Worm (Caenorhabditis elegans) whole organism, young adult: ENCODE data around the gene arcp-1.
A peak's percentile ranks its signal among the peaks of the same experiment; 100 is the strongest.

ENCODE experiments used
- C17E4.6 ChIP-seq: fragments of 200-800 bp; sonication (Bioruptor generic); IDR thresholded peaks from 2 replicates; pipeline ENCODE4 v1.3.6; 2022; ENCODE audit warnings: missing genetic modification reagents, missing genetic modification characterization, missing compliant biosample characterization
- D2030.7 ChIP-seq: fragments of 200-800 bp; sonication (Bioruptor generic); IDR thresholded peaks from 2 replicates; pipeline ENCODE4 v1.3.6; 2022; ENCODE audit warnings: missing genetic modification reagents, missing genetic modification characterization, missing compliant biosample characterization
- F10E7.11 ChIP-seq: sonication (generic microtip); optimal IDR thresholded peaks from 2 replicates; lab custom pipeline; 2017; ENCODE audit warnings: mild to moderate bottlenecking, missing genetic modification characterization, moderate library complexity, missing compliant biosample characterization
- F22D6.2 ChIP-seq: sonication (generic microtip); optimal IDR thresholded peaks from 2 replicates; lab custom pipeline; 2016; ENCODE audit warnings: mild to moderate bottlenecking, missing genetic modification characterization, missing compliant biosample characterization
- F33H1.4 ChIP-seq: fragments of 200-800 bp; sonication (Bioruptor generic); IDR thresholded peaks from 2 replicates; pipeline ENCODE4 v1.3.6; 2022; ENCODE audit warnings: missing genetic modification reagents, missing genetic modification characterization, missing compliant biosample characterization
- F37B4.10 ChIP-seq: fragments of 200-800 bp; sonication (Bioruptor generic); IDR thresholded peaks from 2 replicates; pipeline ENCODE4 v1.3.6; 2022; ENCODE audit warnings: missing genetic modification characterization, missing compliant biosample characterization
- Y53F4B.3 ChIP-seq: fragments of 200-800 bp; sonication (Bioruptor generic); IDR thresholded peaks from 2 replicates; pipeline ENCODE4 v1.3.6; 2022; ENCODE audit warnings: missing genetic modification reagents, missing genetic modification characterization, missing compliant biosample characterization
- ama-1 ChIP-seq, 3 experiments: fragments of 150-350 bp in 1 of 3; sonication (generic microtip) in 2 of 3; optimal IDR thresholded peaks; 2 replicates each; lab custom pipeline; 2014 to 2018; ENCODE audit warnings: missing biosample characterization in 2 of 3, missing genetic modification characterization in 2 of 3, missing genetic modification reagents in 2 of 3
- aptf-2 ChIP-seq: fragments of 200-800 bp; sonication (Bioruptor generic); conservative IDR thresholded peaks from 2 replicates; pipeline ENCODE4 v1.3.6; 2022; ENCODE audit warnings: missing genetic modification reagents, missing genetic modification characterization, missing compliant biosample characterization
- aptf-3 ChIP-seq: fragments of 200-800 bp; sonication (Bioruptor generic); IDR thresholded peaks from 2 replicates; pipeline ENCODE4 v1.3.6; 2022; ENCODE audit warnings: missing genetic modification characterization, missing compliant biosample characterization
- atf-7 ChIP-seq: sonication (generic microtip); optimal IDR thresholded peaks from 2 replicates; lab custom pipeline; 2017; ENCODE audit warnings: mild to moderate bottlenecking, missing genetic modification characterization, missing compliant biosample characterization
- ccch-3 ChIP-seq: fragments of 200-800 bp; sonication (Bioruptor generic); optimal IDR thresholded peaks from 2 replicates; lab custom pipeline; 2018; ENCODE audit warnings: mild to moderate bottlenecking, missing genetic modification characterization, missing compliant biosample characterization
- ceh-100 ChIP-seq: fragments of 200-800 bp; sonication (Bioruptor generic); IDR thresholded peaks from 2 replicates; pipeline ENCODE4 v1.3.6; 2022; ENCODE audit warnings: missing genetic modification reagents, missing genetic modification characterization, missing compliant biosample characterization
- ceh-27 ChIP-seq: fragments of 200-800 bp; sonication (Bioruptor generic); optimal IDR thresholded peaks from 2 replicates; lab custom pipeline; 2018; ENCODE audit warnings: mild to moderate bottlenecking, missing genetic modification characterization, moderate library complexity, missing compliant biosample characterization
- ceh-91 ChIP-seq: fragments of 200-800 bp; sonication (Bioruptor generic); IDR thresholded peaks from 2 replicates; pipeline ENCODE4 v1.3.6; 2022; ENCODE audit warnings: missing genetic modification reagents, missing genetic modification characterization, missing compliant biosample characterization
- dpff-1 ChIP-seq: sonication (generic microtip); optimal IDR thresholded peaks from 2 replicates; lab custom pipeline; 2017; ENCODE audit warnings: mild to moderate bottlenecking, missing genetic modification characterization, missing compliant biosample characterization
- efl-1 ChIP-seq: fragments of 150-350 bp; optimal IDR thresholded peaks from 2 replicates; lab custom pipeline; 2014; ENCODE audit warnings: missing biosample characterization, missing genetic modification reagents, missing genetic modification characterization
- egl-18 ChIP-seq: fragments of 200-800 bp; sonication (Bioruptor generic); IDR thresholded peaks from 2 replicates; pipeline ENCODE4 v1.3.6; 2022; ENCODE audit warnings: missing genetic modification reagents, missing genetic modification characterization, missing compliant biosample characterization
- hlh-26 ChIP-seq: fragments of 200-800 bp; sonication (Bioruptor generic); conservative IDR thresholded peaks from 2 replicates; pipeline ENCODE4 v1.3.6; 2022; ENCODE audit warnings: missing genetic modification reagents, missing genetic modification characterization, missing compliant biosample characterization
- hrde-1 ChIP-seq: sonication (generic microtip); optimal IDR thresholded peaks from 2 replicates; lab custom pipeline; 2016; ENCODE audit warnings: missing genetic modification characterization, mild to moderate bottlenecking, missing compliant biosample characterization, moderate library complexity, missing genotype, missing genetic modification reagents, borderline replicate concordance
- hsf-1 ChIP-seq: fragments of 200-800 bp; sonication (Bioruptor generic); IDR thresholded peaks from 2 replicates; pipeline ENCODE4 v1.3.6; 2022; ENCODE audit warnings: missing genetic modification reagents, missing genetic modification characterization, missing compliant biosample characterization
- lin-35 ChIP-seq, 3 experiments: fragments of 150-350 bp in 2 of 3; sonication (generic microtip) in 1 of 3; optimal IDR thresholded peaks; 2 replicates each; lab custom pipeline; 2014 to 2018; ENCODE audit warnings: missing biosample characterization in 3 of 3, missing genetic modification characterization in 3 of 3, missing genetic modification reagents in 3 of 3
- lsl-1 ChIP-seq: fragments of 200-800 bp; sonication (Bioruptor generic); optimal IDR thresholded peaks from 2 replicates; lab custom pipeline; 2018; ENCODE audit warnings: mild to moderate bottlenecking, missing genetic modification characterization, moderate library complexity, missing compliant biosample characterization
- madf-10 ChIP-seq: sonication (generic microtip); optimal IDR thresholded peaks from 2 replicates; lab custom pipeline; 2016; ENCODE audit warnings: mild to moderate bottlenecking, missing genetic modification characterization, missing compliant biosample characterization
- madf-3 ChIP-seq: fragments of 200-800 bp; sonication (Bioruptor generic); IDR thresholded peaks from 2 replicates; pipeline ENCODE4 v1.3.6; 2022; ENCODE audit warnings: missing genetic modification reagents, missing genetic modification characterization, missing compliant biosample characterization
- mel-28 ChIP-seq: sonication (generic microtip); optimal IDR thresholded peaks from 2 replicates; lab custom pipeline; 2016; ENCODE audit warnings: borderline replicate concordance, mild to moderate bottlenecking, missing genetic modification characterization, missing compliant biosample characterization
- mes-4 ChIP-seq: sonication (generic microtip); optimal IDR thresholded peaks from 2 replicates; lab custom pipeline; 2016; ENCODE audit warnings: missing genotype, missing genetic modification characterization, missing compliant biosample characterization
- nfya-1 ChIP-seq: sonication (generic microtip); optimal IDR thresholded peaks from 2 replicates; lab custom pipeline; 2017; ENCODE audit warnings: antibody characterized with exemption, missing compliant biosample characterization, missing genetic modification characterization, borderline replicate concordance; ENCODE audit not compliant: insufficient read depth
- nhr-120 ChIP-seq: fragments of 200-800 bp; sonication (Bioruptor generic); IDR thresholded peaks from 2 replicates; pipeline ENCODE4 v1.3.6; 2022; ENCODE audit warnings: missing genetic modification characterization, missing compliant biosample characterization
- nhr-179 ChIP-seq: sonication (generic microtip); optimal IDR thresholded peaks from 2 replicates; lab custom pipeline; 2016; ENCODE audit warnings: mild to moderate bottlenecking, missing genetic modification characterization, missing compliant biosample characterization
- nhr-80 ChIP-seq: sonication (generic microtip); optimal IDR thresholded peaks from 2 replicates; lab custom pipeline; 2016; ENCODE audit warnings: missing genetic modification characterization, missing compliant biosample characterization
- snpc-1.3 ChIP-seq: sonication (generic microtip); optimal IDR thresholded peaks from 2 replicates; lab custom pipeline; 2017; ENCODE audit warnings: missing genetic modification characterization, mild to moderate bottlenecking, missing compliant biosample characterization, antibody characterized with exemption, moderate library complexity, missing genotype, missing genetic modification reagents; ENCODE audit not compliant: insufficient read depth
- snpc-3.4 ChIP-seq: sonication (generic microtip); optimal IDR thresholded peaks from 2 replicates; lab custom pipeline; 2017; ENCODE audit warnings: missing genetic modification characterization, mild to moderate bottlenecking, missing compliant biosample characterization, antibody characterized with exemption, moderate library complexity, missing genotype, missing genetic modification reagents
- snpc-4 ChIP-seq, 5 experiments: fragments of 150-350 bp in 1 of 5; sonication (generic microtip) in 4 of 5; optimal IDR thresholded peaks; 2 replicates each; lab custom pipeline; 2014 to 2018; ENCODE audit warnings: missing genetic modification characterization in 5 of 5, missing biosample characterization in 3 of 5, antibody characterized with exemption in 2 of 5, mild to moderate bottlenecking in 2 of 5, missing compliant biosample characterization in 2 of 5, missing genotype in 2 of 5, moderate library complexity in 2 of 5, missing genetic modification reagents in 1 of 5
- somi-1 ChIP-seq: fragments of 200-800 bp; sonication (Bioruptor generic); optimal IDR thresholded peaks from 2 replicates; lab custom pipeline; 2018; ENCODE audit warnings: mild to moderate bottlenecking, missing genetic modification characterization, missing compliant biosample characterization
- tlf-1 ChIP-seq: fragments of 200-800 bp; sonication (Bioruptor generic); optimal IDR thresholded peaks from 2 replicates; lab custom pipeline; 2018; ENCODE audit warnings: mild to moderate bottlenecking, missing genetic modification characterization, missing compliant biosample characterization
- unc-130 ChIP-seq: sonication (generic microtip); optimal IDR thresholded peaks from 2 replicates; lab custom pipeline; 2016; ENCODE audit warnings: missing genetic modification reagents, missing genetic modification characterization, missing compliant biosample characterization
- xnd-1 ChIP-seq: sonication (generic microtip); optimal IDR thresholded peaks from 2 replicates; lab custom pipeline; 2016; ENCODE audit warnings: missing genotype, missing genetic modification reagents, missing genetic modification characterization, missing compliant biosample characterization
- zfh-2 ChIP-seq: fragments of 200-800 bp; sonication (Bioruptor generic); conservative IDR thresholded peaks from 2 replicates; pipeline ENCODE4 v1.3.6; 2022; ENCODE audit warnings: missing genetic modification reagents, missing genetic modification characterization, missing compliant biosample characterization
- zim-3 ChIP-seq: sonication (generic microtip); optimal IDR thresholded peaks from 2 replicates; lab custom pipeline; 2017; ENCODE audit warnings: mild to moderate bottlenecking, missing genetic modification characterization, moderate library complexity, missing compliant biosample characterization
- ztf-22 ChIP-seq: fragments of 200-800 bp; sonication (Bioruptor generic); optimal IDR thresholded peaks from 2 replicates; lab custom pipeline; 2018; ENCODE audit warnings: mild to moderate bottlenecking, missing genetic modification characterization, moderate library complexity, missing compliant biosample characterization
- ztf-6 ChIP-seq: fragments of 200-800 bp; sonication (Bioruptor generic); IDR thresholded peaks from 2 replicates; pipeline ENCODE4 v1.3.6; 2022; ENCODE audit warnings: missing genetic modification reagents, missing genetic modification characterization, missing compliant biosample characterization

The arcp-1 gene

ce11 chrIII:3737742-3738141 lies 21.5 kb downstream of the arcp-1 start:
- no peak for TF ChIP-seq F10E7.11 (tag; lab: Kevin White, UChicago)
- peak; percentile 82 for TF ChIP-seq zfh-2 (GFP tag; lab: Robert Waterston, UW)
- TF ChIP-seq, all 124 proteins: peak for 1

- TF ChIP-seq F37B4.10 (GFP tag; lab: Robert Waterston, UW): no peak
- no peak for TF ChIP-seq nhr-80
- no peak for TF ChIP-seq tlf-1 (GFP tag; lab: Kevin White, UChicago)
- no peak for TF ChIP-seq madf-10 (tag; lab: Kevin White, UChicago)
- TF ChIP-seq nhr-179: no peak
- TF ChIP-seq C17E4.6 (GFP tag; lab: Robert Waterston, UW): no peak
- no peak for TF ChIP-seq snpc-4 (GFP tag; optimal IDR thresholded peaks at IDR 0.05; lab: Kevin White, UChicago)
- TF ChIP-seq snpc-4 (tag; optimal IDR thresholded peaks at IDR 0.05; lab: Kevin White, UChicago): no peak
- TF ChIP-seq ceh-100: no peak
- TF ChIP-seq ztf-22: no peak
- no peak for TF ChIP-seq mes-4 (tag; lab: Kevin White, UChicago)
- TF ChIP-seq Y53F4B.3 (GFP tag; lab: Robert Waterston, UW): no peak
- TF ChIP-seq ama-1 (optimal IDR thresholded peaks at IDR 0.05; lab: Kevin White, UChicago): no peak
- TF ChIP-seq ama-1 (GFP tag; optimal IDR thresholded peaks at IDR 0.05; lab: Kevin White, UChicago): no peak
- no peak for TF ChIP-seq ceh-91 (GFP tag; lab: Robert Waterston, UW)
- no peak for TF ChIP-seq zim-3 (tag; lab: Kevin White, UChicago)
- TF ChIP-seq atf-7 (tag; lab: Kevin White, UChicago): no peak
- no peak for TF ChIP-seq lsl-1
- TF ChIP-seq dpff-1 (tag; lab: Kevin White, UChicago): no peak
- no peak for TF ChIP-seq lin-35 (GFP tag; optimal IDR thresholded peaks at IDR 0.05; lab: Kevin White, UChicago)
- no peak for TF ChIP-seq efl-1 (GFP tag; lab: Kevin White, UChicago)
- no peak for TF ChIP-seq ztf-6 (GFP tag; lab: Robert Waterston, UW)
Measured at ce11 chrIII:3736302-3736701, 22.9 kb downstream of the arcp-1 start, which contains the start of gene F34D10.4. Gene F34D10.4 (plus strand): TSS chrIII:3736602.

DNA sequence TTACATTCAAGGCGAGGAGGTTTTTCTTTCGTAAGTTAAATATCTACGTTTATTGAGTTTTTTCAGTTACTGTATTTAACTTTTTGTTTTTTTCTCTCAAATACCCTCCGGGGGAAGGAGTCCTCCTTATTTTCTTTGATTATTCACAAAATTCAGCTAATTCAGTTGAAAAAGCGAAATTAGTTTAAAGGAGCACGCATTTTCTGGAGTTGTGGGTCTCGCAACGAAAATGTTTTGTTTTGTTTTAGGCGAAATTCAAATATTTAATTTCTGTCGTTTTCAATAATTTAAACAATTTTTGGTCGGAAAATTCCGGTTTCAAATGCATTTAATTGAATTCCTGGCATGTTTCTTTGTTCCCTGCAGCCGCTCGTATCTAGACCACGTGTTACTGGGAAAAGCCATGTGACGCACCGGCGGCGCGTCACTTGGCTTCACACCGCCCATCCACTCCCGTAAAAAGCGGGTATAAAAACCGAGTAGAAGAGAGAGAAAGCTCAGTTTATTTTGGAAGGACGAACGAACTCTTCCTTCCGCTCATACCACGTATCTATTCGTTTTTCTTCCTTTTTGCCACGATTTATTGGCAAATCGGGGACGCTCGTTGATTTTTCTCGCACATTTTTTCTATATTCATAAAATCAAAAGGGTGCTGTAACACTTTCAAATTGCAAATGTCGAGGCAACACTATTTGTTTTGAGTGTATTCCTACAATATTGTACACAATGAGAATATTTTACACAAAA lies 23.5 kb downstream of the arcp-1 start:
- no peak for TF ChIP-seq ceh-27 (GFP tag; lab: Kevin White, UChicago)
- TF ChIP-seq zfh-2 (GFP tag; lab: Robert Waterston, UW): peak; percentile 46; the same call in 1 of the 2 replicates
- TF ChIP-seq madf-3 (GFP tag; lab: Robert Waterston, UW): no peak
- no peak for TF ChIP-seq ccch-3
- no peak for TF ChIP-seq unc-130 (GFP tag; lab: Kevin White, UChicago)
- TF ChIP-seq nhr-120: no peak
- TF ChIP-seq D2030.7 (GFP tag; lab: Robert Waterston, UW): 0 out of 2 replicates have a peak, but pooled peaks have one; percentile 20
- TF ChIP-seq snpc-3.4 (tag; lab: Kevin White, UChicago): peak; percentile 10
- no peak for TF ChIP-seq aptf-2 (GFP tag; lab: Robert Waterston, UW)
- TF ChIP-seq mes-4 (tag; lab: Kevin White, UChicago): no peak
- TF ChIP-seq ama-1 (optimal IDR thresholded peaks at IDR 0.05; lab: Kevin White, UChicago): peak; percentile 32
- no peak for TF ChIP-seq ama-1 (GFP tag; optimal IDR thresholded peaks at IDR 0.05; lab: Kevin White, UChicago)
- TF ChIP-seq egl-18: no peak
- no peak for TF ChIP-seq hsf-1 (GFP tag; lab: Robert Waterston, UW)
- TF ChIP-seq hrde-1 (tag; lab: Kevin White, UChicago): no peak
- no peak for TF ChIP-seq snpc-1.3
- no peak for TF ChIP-seq nfya-1 (tag; lab: Kevin White, UChicago)
- TF ChIP-seq mel-28: no peak
- no peak for TF ChIP-seq xnd-1 (tag; lab: Kevin White, UChicago)
- TF ChIP-seq tlf-1 (GFP tag; lab: Kevin White, UChicago): no peak
- no peak for TF ChIP-seq zim-3 (tag; lab: Kevin White, UChicago)
- TF ChIP-seq somi-1 (GFP tag; lab: Kevin White, UChicago): peak; percentile 12
- TF ChIP-seq F33H1.4 (GFP tag; lab: Robert Waterston, UW): peak; percentile 70
- TF ChIP-seq aptf-3: no peak
- TF ChIP-seq F22D6.2: no peak
- TF ChIP-seq hlh-26 (GFP tag; lab: Robert Waterston, UW): no peak
